Fruit fly (Drosophila melanogaster): ENCODE measurements around the gene CG31606.

Gene CG31606

DNA sequence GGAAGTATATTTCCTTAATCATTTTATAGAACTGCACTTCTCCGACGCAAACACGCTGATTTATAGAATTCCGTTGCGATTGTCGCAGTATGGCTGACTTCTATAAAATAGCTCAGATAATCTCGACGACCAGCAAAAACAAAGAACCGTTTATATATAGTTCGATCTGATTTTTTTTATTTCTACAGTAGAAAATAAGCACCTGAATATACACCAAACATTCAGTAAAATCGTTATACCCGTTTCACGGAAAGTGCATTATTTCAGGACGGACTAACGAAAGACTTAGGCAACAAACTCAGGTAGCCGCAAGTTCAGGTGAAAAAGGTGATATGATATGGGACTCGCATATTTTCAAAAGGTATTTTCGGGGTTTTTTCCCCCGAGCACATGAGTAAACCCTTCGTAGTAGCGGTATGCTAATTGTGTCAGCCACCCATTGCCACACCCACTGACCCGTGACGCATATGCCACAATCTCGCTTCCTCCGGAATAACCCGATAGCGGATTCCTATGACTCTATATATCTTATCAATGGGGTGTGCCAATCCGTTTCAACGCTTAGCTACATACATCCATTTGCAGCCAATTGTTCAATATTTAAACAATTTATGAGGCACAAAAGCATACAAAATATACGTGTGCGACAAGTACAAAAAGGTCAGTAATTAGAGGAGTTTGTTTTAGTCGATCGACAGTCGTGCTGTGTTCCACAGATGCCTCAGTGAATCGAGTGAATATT is 2.2 kb upstream of the CG31606 start, which contains the start of the genes CG42763 and CG43394:
Gene CG42763, minus strand, starts transcription at position 41 of the 742 bp plus-strand sequence.
Gene CG43394, plus strand, starts transcription at position 692 of the 742 bp plus-strand sequence.
- TF ChIP-seq CG12605 (GFP tag; IDR thresholded peaks at IDR 0.05) (no peak), CG32121 (GFP tag; IDR thresholded peaks at IDR 0.05) (no peak), Pif1A (GFP tag; optimal IDR thresholded peaks at IDR 0.05) (no peak), CG4496 (GFP tag; IDR thresholded peaks at IDR 0.05) (no peak), CG8159 (tag; optimal IDR thresholded peaks at IDR 0.05) (no peak), EcR (GFP tag; optimal IDR thresholded peaks at IDR 0.05) (no peak), D1 (tag; optimal IDR thresholded peaks at IDR 0.05) (no peak), CG8301 (tag; optimal IDR thresholded peaks at IDR 0.05) (no peak)

- TF ChIP-seq gl (tag; optimal IDR thresholded peaks at IDR 0.05) (no peak), EcR (GFP tag; optimal IDR thresholded peaks at IDR 0.05) (peak; percentile 39), CG32121 (GFP tag; IDR thresholded peaks at IDR 0.05) (no peak), CG34367 (tag; optimal IDR thresholded peaks at IDR 0.05) (no peak), CG14655 (GFP tag; optimal IDR thresholded peaks at IDR 0.05) (peak; percentile 21), Pif1A (GFP tag; optimal IDR thresholded peaks at IDR 0.05) (peak; percentile 18), CG10348 (GFP tag; IDR thresholded peaks at IDR 0.05) (no peak), D1 (tag; optimal IDR thresholded peaks at IDR 0.05) (no peak), CG8159 (tag; optimal IDR thresholded peaks at IDR 0.05) (no peak)
Observed at dm6 chr2L:8148514-8149085, 1.2 kb downstream of the CG31606 start.

dm6 chr2L:8156682-8157081 is 9.3 kb downstream of the CG31606 start:
- TF ChIP-seq CG32121 (GFP tag; IDR thresholded peaks at IDR 0.05) (peak; percentile 77), CG9948 (tag; optimal IDR thresholded peaks at IDR 0.05) (peak; percentile 39), Snoo (tag; optimal IDR thresholded peaks at IDR 0.05) (peak; percentile 47), CG10348 (GFP tag; IDR thresholded peaks at IDR 0.05) (no peak), Ets98B (GFP tag; IDR thresholded peaks at IDR 0.05) (peak; percentile 64; the same call in 1 of the 2 replicates), CG12605 (GFP tag; IDR thresholded peaks at IDR 0.05) (peak; percentile 68; the same call in 1 of the 2 replicates), CG8301 (tag; optimal IDR thresholded peaks at IDR 0.05) (peak; percentile 59), CG4496 (GFP tag; IDR thresholded peaks at IDR 0.05) (peak; percentile 81), EcR (GFP tag; optimal IDR thresholded peaks at IDR 0.05) (no peak), rn (GFP tag; IDR thresholded peaks at IDR 0.05) (0 out of 2 replicates have a peak, but pooled peaks have one; percentile 43), CG34367 (tag; optimal IDR thresholded peaks at IDR 0.05) (peak; percentile 30), gl (tag; optimal IDR thresholded peaks at IDR 0.05) (peak; percentile 12), D1 (tag; optimal IDR thresholded peaks at IDR 0.05) (no peak), CG13204 (GFP tag; optimal IDR thresholded peaks at IDR 0.05) (no peak), CG15710 (tag; optimal IDR thresholded peaks at IDR 0.05) (peak; percentile 52), Pif1A (GFP tag; optimal IDR thresholded peaks at IDR 0.05) (peak; percentile 63), Pif1B (GFP tag; optimal IDR thresholded peaks at IDR 0.05) (peak; percentile 49), CG14655 (GFP tag; optimal IDR thresholded peaks at IDR 0.05) (peak; percentile 65), CG17806 (tag; optimal IDR thresholded peaks at IDR 0.05) (peak; percentile 57), fd96Ca (GFP tag; IDR thresholded peaks at IDR 0.05) (peak; percentile 73), CG8159 (tag; optimal IDR thresholded peaks at IDR 0.05) (peak; percentile 54)

DNA sequence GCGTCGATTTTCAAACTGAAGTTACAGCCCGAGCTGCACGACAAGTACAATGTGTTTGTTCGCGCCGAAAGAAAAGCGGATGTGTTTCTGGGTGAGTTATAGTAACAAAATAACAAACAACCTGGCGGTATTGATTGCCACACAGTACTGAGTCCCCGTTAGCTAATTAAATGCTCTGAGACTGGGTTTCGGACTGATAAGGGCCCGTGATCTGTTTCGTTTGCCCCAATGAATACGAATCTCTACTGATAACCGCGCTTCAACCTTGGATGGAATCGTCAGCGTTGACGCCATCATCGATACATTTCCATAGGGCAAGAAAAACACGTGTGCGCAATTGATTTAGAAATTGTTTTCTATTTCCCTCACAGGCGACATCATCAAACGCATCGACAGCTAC is 9.8 kb downstream of the CG31606 start:
- no peak for TF ChIP-seq CG13204 (GFP tag; optimal IDR thresholded peaks at IDR 0.05)
- TF ChIP-seq CG4496 (GFP tag; IDR thresholded peaks at IDR 0.05), result no peak
- no peak for TF ChIP-seq D1 (tag; optimal IDR thresholded peaks at IDR 0.05)
- TF ChIP-seq Pif1A (GFP tag; optimal IDR thresholded peaks at IDR 0.05), result no peak
- no peak for TF ChIP-seq CG15710 (tag; optimal IDR thresholded peaks at IDR 0.05)
- TF ChIP-seq CG34367 (tag; optimal IDR thresholded peaks at IDR 0.05), result no peak
- no peak for TF ChIP-seq CG9948 (tag; optimal IDR thresholded peaks at IDR 0.05)
- TF ChIP-seq fd96Ca (GFP tag; IDR thresholded peaks at IDR 0.05), result no peak
- no peak for TF ChIP-seq gl (tag; optimal IDR thresholded peaks at IDR 0.05)

DNA sequence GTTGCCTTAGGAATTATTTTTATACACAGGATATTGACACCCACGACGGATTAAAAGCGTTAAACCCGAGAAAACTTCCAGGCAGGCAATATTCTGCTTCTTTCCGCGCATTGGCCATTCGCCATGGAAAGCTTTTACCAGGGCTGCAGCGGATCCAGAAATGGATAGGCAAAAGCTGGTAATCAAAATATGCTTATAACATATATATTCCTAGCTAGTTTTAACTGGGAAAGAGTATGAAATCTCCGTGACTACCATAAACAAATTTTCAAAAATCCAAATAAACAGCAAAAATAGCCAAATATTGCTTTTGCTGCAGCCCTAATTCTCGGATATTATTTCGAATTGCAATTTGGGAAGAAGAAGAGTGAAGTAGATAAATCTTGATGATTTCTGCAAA is 12.1 kb downstream of the CG31606 start, which contains the start of the genes PAPLA1 and Rbsn-5:
Gene PAPLA1, minus strand, starts transcription at position 141 of the 400 bp plus-strand sequence.
Gene Rbsn-5, plus strand, starts transcription at position 335 of the 400 bp plus-strand sequence.
- peak; percentile 90 for TF ChIP-seq Snoo (tag; optimal IDR thresholded peaks at IDR 0.05)
- TF ChIP-seq CG8301 (tag; optimal IDR thresholded peaks at IDR 0.05), result peak; percentile 90
- TF ChIP-seq Pif1B (GFP tag; optimal IDR thresholded peaks at IDR 0.05), result peak; percentile 88
- peak; percentile 72 for TF ChIP-seq D1 (tag; optimal IDR thresholded peaks at IDR 0.05)
- TF ChIP-seq Ets98B (GFP tag; IDR thresholded peaks at IDR 0.05), result peak; percentile 87
- peak; percentile 75 for TF ChIP-seq gl (tag; optimal IDR thresholded peaks at IDR 0.05)
- TF ChIP-seq rn (GFP tag; IDR thresholded peaks at IDR 0.05), result peak; percentile 92
- TF ChIP-seq CG8159 (tag; optimal IDR thresholded peaks at IDR 0.05), result peak; percentile 92
- peak; percentile 94 for TF ChIP-seq Pif1A (GFP tag; optimal IDR thresholded peaks at IDR 0.05)
- peak; percentile 89 for TF ChIP-seq CG4496 (GFP tag; IDR thresholded peaks at IDR 0.05)
- peak; percentile 91 for TF ChIP-seq CG9948 (tag; optimal IDR thresholded peaks at IDR 0.05)
- peak; percentile 87 for TF ChIP-seq CG34367 (tag; optimal IDR thresholded peaks at IDR 0.05)
- peak; percentile 80 for TF ChIP-seq CG32121 (GFP tag; IDR thresholded peaks at IDR 0.05)
- peak; percentile 76 for TF ChIP-seq CG12605 (GFP tag; IDR thresholded peaks at IDR 0.05)
- TF ChIP-seq CG14655 (GFP tag; optimal IDR thresholded peaks at IDR 0.05), result peak; percentile 89
- TF ChIP-seq EcR (GFP tag; optimal IDR thresholded peaks at IDR 0.05), result peak; percentile 68
- peak; percentile 90 for TF ChIP-seq CG15710 (tag; optimal IDR thresholded peaks at IDR 0.05)
- peak; percentile 69; the same call in 1 of the 2 replicates for TF ChIP-seq CG10348 (GFP tag; IDR thresholded peaks at IDR 0.05)
- peak; percentile 59 for TF ChIP-seq CG13204 (GFP tag; optimal IDR thresholded peaks at IDR 0.05)
- peak; percentile 94 for TF ChIP-seq CG17806 (tag; optimal IDR thresholded peaks at IDR 0.05)
- TF ChIP-seq fd96Ca (GFP tag; IDR thresholded peaks at IDR 0.05), result peak; percentile 92

Measured in whole organism, pupa.